Worm (Caenorhabditis elegans) whole organism, young adult: ENCODE measurements around the gene R05G6.4.

Source experiments
- T26A5.8 ChIP-seq: sonication (generic microtip); optimal IDR thresholded peaks from 2 replicates; lab custom pipeline; 2016; ENCODE audit warnings: missing genetic modification characterization, missing compliant biosample characterization
- madf-6 ChIP-seq: fragments of 200-800 bp; sonication (Bioruptor generic); IDR thresholded peaks from 2 replicates; pipeline ENCODE4 v1.3.6; 2022; ENCODE audit warnings: missing genetic modification reagents, missing genetic modification characterization, missing compliant biosample characterization
- pha-4 ChIP-seq: fragments of 150-350 bp; sonication (generic microtip); optimal IDR thresholded peaks from 2 replicates; lab custom pipeline; 2014; ENCODE audit warnings: missing biosample characterization, missing genetic modification reagents, missing genetic modification characterization
- snpc-4 ChIP-seq, 5 experiments: fragments of 150-350 bp in 1 of 5; sonication (generic microtip) in 4 of 5; optimal IDR thresholded peaks; 2 replicates each; lab custom pipeline; 2014 to 2018; ENCODE audit warnings: missing genetic modification characterization in 5 of 5, missing biosample characterization in 3 of 5, antibody characterized with exemption in 2 of 5, mild to moderate bottlenecking in 2 of 5, missing compliant biosample characterization in 2 of 5, missing genotype in 2 of 5, moderate library complexity in 2 of 5, missing genetic modification reagents in 1 of 5
- unc-62 ChIP-seq: fragments of 150-350 bp; optimal IDR thresholded peaks from 2 replicates; lab custom pipeline; 2014; ENCODE audit warnings: missing biosample characterization, missing genetic modification reagents, missing genetic modification characterization
- xnd-1 ChIP-seq: sonication (generic microtip); optimal IDR thresholded peaks from 2 replicates; lab custom pipeline; 2016; ENCODE audit warnings: missing genotype, missing genetic modification reagents, missing genetic modification characterization, missing compliant biosample characterization
- ztf-25 ChIP-seq: fragments of 200-800 bp; sonication (Bioruptor generic); IDR thresholded peaks from 2 replicates; pipeline ENCODE4 v1.3.6; 2022; ENCODE audit warnings: missing genetic modification reagents, missing genetic modification characterization, missing compliant biosample characterization

- TF ChIP-seq madf-6 (GFP tag; lab: Robert Waterston, UW) (no peak), pha-4 (tag; lab: Kevin White, UChicago) (no peak), T26A5.8 (no peak), ztf-25 (GFP tag; lab: Robert Waterston, UW) (no peak), snpc-4 (GFP tag; optimal IDR thresholded peaks at IDR 0.05; lab: Kevin White, UChicago) (no peak), snpc-4 (tag; optimal IDR thresholded peaks at IDR 0.05; lab: Kevin White, UChicago) (no peak), unc-62 (GFP tag; lab: Kevin White, UChicago) (no peak), xnd-1 (tag; lab: Kevin White, UChicago) (no peak)
Measured at ce11 chrIV:7500924-7501323, 12.1 kb upstream of the R05G6.4 start.
